Fruit fly (Drosophila melanogaster) whole organism, embryonic: ENCODE data around the gene Tre1.

Source experiments
- ATbp ChIP-seq: fragments of 200-800 bp; sonication (Bioruptor generic); optimal IDR thresholded peaks from 2 replicates; lab custom pipeline; 2017; ENCODE audit warnings: missing biosample characterization, mild to moderate bottlenecking, missing genetic modification characterization, missing genetic modification reagents
- Awh ChIP-seq: fragments of 200-800 bp; sonication (Bioruptor generic); IDR thresholded peaks from 2 replicates; pipeline ENCODE4, ENCODE4 v1.3.6; 2022; ENCODE audit warnings: missing biosample characterization, missing genetic modification characterization
- CG10321 ChIP-seq: fragments of 200-800 bp; sonication (Bioruptor generic); IDR thresholded peaks from 2 replicates; pipeline ENCODE4 v1.3.6; 2022; ENCODE audit warnings: missing biosample characterization, missing genetic modification characterization
- CG11504 ChIP-seq: fragments of 200-800 bp; sonication (Bioruptor generic); optimal IDR thresholded peaks from 3 replicates; lab custom pipeline; 2019; ENCODE audit warnings: missing biosample characterization, mild to moderate bottlenecking, missing genetic modification characterization, moderate library complexity
- CG12744 ChIP-seq: fragments of 200-800 bp; sonication (Bioruptor generic); optimal IDR thresholded peaks from 2 replicates; lab custom pipeline; 2016; ENCODE audit warnings: missing biosample characterization, missing genetic modification characterization
- CG13775 ChIP-seq: fragments of 200-800 bp; sonication (Bioruptor generic); optimal IDR thresholded peaks from 3 replicates; lab custom pipeline; 2017; ENCODE audit warnings: missing biosample characterization, mild to moderate bottlenecking, missing genetic modification characterization
- CG13894 ChIP-seq: fragments of 200-800 bp; sonication (Bioruptor generic); optimal IDR thresholded peaks from 3 replicates; lab custom pipeline; 2018; ENCODE audit warnings: missing biosample characterization, mild to moderate bottlenecking, missing genetic modification characterization, moderate library complexity
- CG14050 ChIP-seq: fragments of 200-800 bp; sonication (Bioruptor generic); IDR thresholded peaks from 3 replicates; pipeline ENCODE4 v1.3.6; 2022; ENCODE audit warnings: missing biosample characterization, missing genetic modification characterization
- CG14710 ChIP-seq: fragments of 200-800 bp; sonication (Bioruptor generic); optimal IDR thresholded peaks from 3 replicates; lab custom pipeline; 2019; ENCODE audit warnings: missing biosample characterization, mild to moderate bottlenecking, missing genetic modification characterization, moderate library complexity
- CG15601 ChIP-seq: fragments of 200-800 bp; sonication (Bioruptor generic); optimal IDR thresholded peaks from 3 replicates; lab custom pipeline; 2019; ENCODE audit warnings: missing biosample characterization, mild to moderate bottlenecking, missing genetic modification characterization, moderate library complexity
- CG1603 ChIP-seq: fragments of 200-800 bp; sonication (Bioruptor generic); optimal IDR thresholded peaks from 2 replicates; lab custom pipeline; 2019; ENCODE audit warnings: missing biosample characterization, mild to moderate bottlenecking, missing genetic modification characterization, moderate library complexity
- CG16779 ChIP-seq: fragments of 200-800 bp; sonication (Bioruptor generic); IDR thresholded peaks from 2 replicates; pipeline ENCODE4 v1.3.6; 2022; ENCODE audit warnings: missing biosample characterization, missing genetic modification characterization
- CG16813 ChIP-seq: fragments of 200-800 bp; sonication (Bioruptor generic); IDR thresholded peaks from 3 replicates; pipeline ENCODE4 v1.3.6; 2022; ENCODE audit warnings: missing biosample characterization, missing genetic modification characterization; ENCODE audit not compliant: partially characterized antibody
- CG2199 ChIP-seq: fragments of 200-800 bp; sonication (Bioruptor generic); IDR thresholded peaks from 3 replicates; pipeline ENCODE4 v1.3.6; 2022; ENCODE audit warnings: missing biosample characterization, missing genetic modification characterization
- CG2712 ChIP-seq: fragments of 200-800 bp; optimal IDR thresholded peaks from 3 replicates; lab custom pipeline; 2019; ENCODE audit warnings: missing biosample characterization, mild to moderate bottlenecking, missing genetic modification characterization, moderate library complexity
- CG31365 ChIP-seq: fragments of 200-800 bp; sonication (Bioruptor generic); optimal IDR thresholded peaks from 2 replicates; lab custom pipeline; 2018; ENCODE audit warnings: missing biosample characterization, mild to moderate bottlenecking, missing genetic modification characterization
- CG6765 ChIP-seq: fragments of 200-800 bp; sonication (Bioruptor generic); optimal IDR thresholded peaks from 3 replicates; lab custom pipeline; 2017; ENCODE audit warnings: missing biosample characterization, mild to moderate bottlenecking, missing genetic modification characterization
- CG8089 ChIP-seq: fragments of 200-800 bp; sonication (Bioruptor generic); optimal IDR thresholded peaks from 3 replicates; lab custom pipeline; 2016; ENCODE audit warnings: missing biosample characterization, missing genetic modification characterization
- CG8478 ChIP-seq: fragments of >200 bp; optimal IDR thresholded peaks from 2 replicates; lab custom pipeline; 2018
- CG9609 ChIP-seq: fragments of 200-800 bp; sonication (Bioruptor generic); optimal IDR thresholded peaks from 3 replicates; lab custom pipeline; 2016; ENCODE audit warnings: missing biosample characterization, missing genetic modification characterization
- D19A ChIP-seq: fragments of 200-800 bp; optimal IDR thresholded peaks from 3 replicates; lab custom pipeline; 2019; ENCODE audit warnings: missing biosample characterization, mild to moderate bottlenecking, missing genetic modification characterization, moderate library complexity
- Deaf1 ChIP-seq: fragments of 200-800 bp; optimal IDR thresholded peaks from 3 replicates; lab custom pipeline; 2019; ENCODE audit warnings: missing biosample characterization, mild to moderate bottlenecking, missing genetic modification characterization, moderate library complexity
- H15 ChIP-seq: fragments of 200-800 bp; sonication (Bioruptor generic); IDR thresholded peaks from 3 replicates; pipeline ENCODE4 v1.3.6; 2022; ENCODE audit warnings: missing biosample characterization, missing genetic modification characterization
- Hmr ChIP-seq: fragments of 200-800 bp; sonication (Bioruptor generic); optimal IDR thresholded peaks from 3 replicates; lab custom pipeline; 2017; ENCODE audit warnings: mild to moderate bottlenecking, missing biosample characterization, missing genetic modification reagents, missing genetic modification characterization
- NC2α ChIP-seq: fragments of 200-800 bp; sonication (Bioruptor generic); optimal IDR thresholded peaks from 2 replicates; lab custom pipeline; 2016; ENCODE audit warnings: missing biosample characterization, missing genetic modification characterization
- Oli ChIP-seq: fragments of 200-800 bp; sonication (Bioruptor generic); optimal IDR thresholded peaks from 2 replicates; lab custom pipeline; 2018; ENCODE audit warnings: missing biosample characterization, mild to moderate bottlenecking, missing genetic modification characterization, moderate library complexity
- Optix ChIP-seq: fragments of 200-800 bp; sonication (Bioruptor generic); IDR thresholded peaks from 3 replicates; pipeline ENCODE4 v1.3.6; 2022; ENCODE audit warnings: missing biosample characterization, missing genetic modification characterization
- Sin3A ChIP-seq: fragments of >200 bp; optimal IDR thresholded peaks from 2 replicates; lab custom pipeline; 2018
- Sox102F ChIP-seq: fragments of 200-800 bp; sonication (Bioruptor generic); optimal IDR thresholded peaks from 2 replicates; lab custom pipeline; 2018; ENCODE audit warnings: missing biosample characterization, mild to moderate bottlenecking, missing genetic modification characterization, moderate library complexity
- Tbp ChIP-seq: fragments of >200 bp; optimal IDR thresholded peaks from 2 replicates; lab custom pipeline; 2018; ENCODE audit warnings: missing biosample characterization, missing genetic modification characterization
- Xrp1 ChIP-seq: fragments of 200-800 bp; sonication (Bioruptor generic); IDR thresholded peaks from 2 replicates; pipeline ENCODE4 v1.3.6; 2022; ENCODE audit warnings: missing biosample characterization, missing genetic modification characterization
- aop ChIP-seq: fragments of 200-800 bp; sonication (Bioruptor generic); IDR thresholded peaks from 2 replicates; pipeline ENCODE4 v1.3.6; 2022; ENCODE audit warnings: missing biosample characterization, missing genetic modification characterization
- ap ChIP-seq: fragments of 200-800 bp; sonication (Bioruptor generic); IDR thresholded peaks from 2 replicates; pipeline ENCODE4 v1.3.6; 2022; ENCODE audit warnings: missing biosample characterization, missing genetic modification characterization
- az2 ChIP-seq: fragments of 200-800 bp; sonication (Bioruptor generic); optimal IDR thresholded peaks from 3 replicates; lab custom pipeline; 2016; ENCODE audit warnings: missing biosample characterization, missing genetic modification characterization
- br ChIP-seq: fragments of >200 bp; optimal IDR thresholded peaks from 2 replicates; lab custom pipeline; 2017
- chif ChIP-seq, 2 experiments: fragments of 200-800 bp; sonication (Bioruptor generic); optimal IDR thresholded peaks; 3 replicates each; lab custom pipeline; 2016; ENCODE audit warnings: missing biosample characterization in 2 of 2, missing genetic modification characterization in 2 of 2
- ci ChIP-seq: fragments of 200-800 bp; sonication (Bioruptor generic); IDR thresholded peaks from 3 replicates; pipeline ENCODE4 v1.3.6; 2022; ENCODE audit warnings: missing biosample characterization, missing genetic modification characterization
- dan ChIP-seq: fragments of 200-800 bp; sonication (Bioruptor generic); IDR thresholded peaks from 2 replicates; pipeline ENCODE4 v1.3.6; 2022; ENCODE audit warnings: missing biosample characterization, missing genetic modification characterization
- emc ChIP-seq: fragments of 200-800 bp; sonication (Bioruptor generic); optimal IDR thresholded peaks from 2 replicates; lab custom pipeline; 2016; ENCODE audit warnings: missing biosample characterization, missing genetic modification characterization
- ems ChIP-seq: fragments of 200-800 bp; sonication (Bioruptor generic); optimal IDR thresholded peaks from 3 replicates; lab custom pipeline; 2016; ENCODE audit warnings: missing biosample characterization, missing genetic modification characterization
- gcm ChIP-seq: fragments of 200-800 bp; sonication (Bioruptor generic); optimal IDR thresholded peaks from 2 replicates; lab custom pipeline; 2019; ENCODE audit warnings: missing biosample characterization, mild to moderate bottlenecking, missing genetic modification characterization, moderate library complexity
- grau ChIP-seq: fragments of 200-800 bp; optimal IDR thresholded peaks from 3 replicates; lab custom pipeline; 2019; ENCODE audit warnings: missing biosample characterization, mild to moderate bottlenecking, missing genetic modification characterization, moderate library complexity
- gsb-n ChIP-seq: fragments of 200-800 bp; sonication (Bioruptor generic); optimal IDR thresholded peaks from 3 replicates; lab custom pipeline; 2018; ENCODE audit warnings: missing biosample characterization, mild to moderate bottlenecking, missing genetic modification characterization
- ind ChIP-seq: fragments of 200-800 bp; sonication (Bioruptor generic); optimal IDR thresholded peaks from 3 replicates; lab custom pipeline; 2016; ENCODE audit warnings: missing biosample characterization, missing genetic modification characterization
- lilli ChIP-seq: fragments of 200-800 bp; sonication (Bioruptor generic); optimal IDR thresholded peaks from 3 replicates; lab custom pipeline; 2016; ENCODE audit warnings: missing biosample characterization, missing genetic modification characterization
- lola ChIP-seq, 3 experiments: fragments of >200 bp in 2 of 3; fragments of 200-800 bp in 1 of 3; sonication (Bioruptor generic) in 1 of 3; optimal IDR thresholded peaks; 2 replicates each; lab custom pipeline; 2017 to 2019; ENCODE audit warnings: missing biosample characterization in 3 of 3, missing genetic modification characterization in 3 of 3, mild to moderate bottlenecking in 1 of 3, moderate library complexity in 1 of 3
- nerfin-1 ChIP-seq: fragments of 200-800 bp; sonication (Bioruptor generic); optimal IDR thresholded peaks from 3 replicates; lab custom pipeline; 2019; ENCODE audit warnings: missing biosample characterization, mild to moderate bottlenecking, missing genetic modification characterization, moderate library complexity
- nerfin-2 ChIP-seq: fragments of 200-800 bp; sonication (Bioruptor generic); IDR thresholded peaks from 2 replicates; pipeline ENCODE4 v1.3.6; 2022; ENCODE audit warnings: missing biosample characterization, missing genetic modification characterization; ENCODE audit not compliant: partially characterized antibody
- onecut ChIP-seq: fragments of 200-800 bp; sonication (Bioruptor generic); IDR thresholded peaks from 2 replicates; pipeline ENCODE4 v1.3.6; 2022; ENCODE audit warnings: missing biosample characterization, missing genetic modification characterization
- org-1 ChIP-seq: fragments of 200-800 bp; sonication (Bioruptor generic); optimal IDR thresholded peaks from 2 replicates; lab custom pipeline; 2017; ENCODE audit warnings: missing biosample characterization, missing genetic modification characterization
- peb ChIP-seq: fragments of 200-800 bp; sonication (Bioruptor generic); IDR thresholded peaks from 2 replicates; pipeline ENCODE4 v1.3.6; 2022; ENCODE audit warnings: missing biosample characterization, missing genetic modification characterization
- schlank ChIP-seq: fragments of 200-800 bp; sonication (Bioruptor generic); optimal IDR thresholded peaks from 2 replicates; lab custom pipeline; 2018; ENCODE audit warnings: missing biosample characterization, mild to moderate bottlenecking, missing genetic modification characterization
- unc-4 ChIP-seq: fragments of 200-800 bp; sonication (Bioruptor generic); IDR thresholded peaks from 2 replicates; pipeline ENCODE4 v1.3.6; 2022; ENCODE audit warnings: missing biosample characterization, missing genetic modification characterization; ENCODE audit not compliant: partially characterized antibody

Gene Tre1

dm6 chrX:5646228-5646627, 33.5 kb downstream of the Tre1 start (continued):
- no peak for TF ChIP-seq CG14050 (GFP tag; lab: Robert Waterston, UW)
- TF ChIP-seq CG16813 (GFP tag; lab: Robert Waterston, UW) = no peak
- TF ChIP-seq ATbp (GFP tag; lab: Kevin White, UChicago) = peak; percentile 11
- TF ChIP-seq grau (tag; lab: Kevin White, UChicago) = peak; percentile 17
- TF ChIP-seq CG8089 (GFP tag; lab: Kevin White, UChicago) = peak; percentile 5
- TF ChIP-seq Tbp (GFP tag; lab: Kevin White, UChicago) = no peak
- TF ChIP-seq gsb-n (tag; lab: Kevin White, UChicago) = peak; percentile 29
- TF ChIP-seq emc (GFP tag; lab: Kevin White, UChicago) = no peak
- no peak for TF ChIP-seq unc-4 (GFP tag; lab: Robert Waterston, UW)
- TF ChIP-seq Oli (tag; lab: Kevin White, UChicago) = peak; percentile 4
- no peak for TF ChIP-seq CG12744 (GFP tag; lab: Kevin White, UChicago)
- peak; percentile 41 for TF ChIP-seq CG2712 (tag; lab: Kevin White, UChicago)
- TF ChIP-seq H15 (GFP tag; lab: Robert Waterston, UW) = no peak
- peak; percentile 30 for TF ChIP-seq nerfin-1
- TF ChIP-seq aop (GFP tag; lab: Robert Waterston, UW) = no peak
- TF ChIP-seq lola (GFP tag; optimal IDR thresholded peaks at IDR 0.05; lab: Kevin White, UChicago) = peak in 1 of 3 experiments; percentile 28
- TF ChIP-seq peb (GFP tag; lab: Robert Waterston, UW) = no peak
- no peak for TF ChIP-seq schlank
- no peak for TF ChIP-seq CG13775 (GFP tag; lab: Kevin White, UChicago)
- TF ChIP-seq CG31365 (tag; lab: Kevin White, UChicago) = no peak
- no peak for TF ChIP-seq ap (GFP tag; lab: Robert Waterston, UW)
- TF ChIP-seq CG6765 (GFP tag; lab: Kevin White, UChicago) = no peak
- no peak for TF ChIP-seq Sin3A (lab: Kevin White, UChicago)
- TF ChIP-seq NC2α (GFP tag; lab: Kevin White, UChicago) = no peak
- no peak for TF ChIP-seq CG2199 (GFP tag; lab: Robert Waterston, UW)
- peak; percentile 7 for TF ChIP-seq Deaf1 (tag; lab: Kevin White, UChicago)
- TF ChIP-seq CG14710 (tag; lab: Kevin White, UChicago) = peak; percentile 24
- TF ChIP-seq gcm (GFP tag; lab: Kevin White, UChicago) = no peak
- no peak for TF ChIP-seq Awh (GFP tag; lab: Robert Waterston, UW)
- peak; percentile 16 for TF ChIP-seq CG15601 (tag; lab: Kevin White, UChicago)
- TF ChIP-seq ci = peak; percentile 45; the same call in 1 of the 3 replicates
- TF ChIP-seq CG11504 = peak; percentile 53
- TF ChIP-seq nerfin-2 (GFP tag; lab: Robert Waterston, UW) = no peak
- TF ChIP-seq Optix (GFP tag; lab: Robert Waterston, UW) = no peak
- TF ChIP-seq CG13894 (tag; lab: Kevin White, UChicago) = no peak
- TF ChIP-seq D19A (tag; lab: Kevin White, UChicago) = peak; percentile 25
- TF ChIP-seq az2 (GFP tag; lab: Kevin White, UChicago) = no peak
- TF ChIP-seq ems (GFP tag; lab: Kevin White, UChicago) = no peak
- peak; percentile 30 for TF ChIP-seq Sox102F
- no peak for TF ChIP-seq CG16779 (GFP tag; lab: Robert Waterston, UW)
- peak; percentile 22; the same call in 1 of the 2 replicates for TF ChIP-seq Xrp1 (GFP tag; lab: Robert Waterston, UW)
- peak; percentile 1 for TF ChIP-seq org-1
- no peak for TF ChIP-seq CG9609 (GFP tag; lab: Kevin White, UChicago)
- no peak for TF ChIP-seq Hmr (GFP tag; lab: Kevin White, UChicago)
- no peak for TF ChIP-seq onecut
- peak; percentile 6 for TF ChIP-seq CG1603
- peak; percentile 14 for TF ChIP-seq ind (GFP tag; lab: Kevin White, UChicago)
- TF ChIP-seq br (lab: Kevin White, UChicago) = no peak
- no peak for TF ChIP-seq CG10321 (GFP tag; lab: Robert Waterston, UW)
- TF ChIP-seq lilli (GFP tag; lab: Kevin White, UChicago) = no peak
- no peak for TF ChIP-seq dan
- no peak for TF ChIP-seq CG8478
- TF ChIP-seq chif (GFP tag; optimal IDR thresholded peaks at IDR 0.05; lab: Kevin White, UChicago) = peak in 1 of 2 experiments; percentile 41
